Worm (Caenorhabditis elegans): ENCODE results near the gene B0034.4.
"Not testable (repeated sequence)": the region's sequence is repeated elsewhere in the genome, so short reads cannot be mapped to it uniquely, and the experiment has no call there.

Gene B0034.4

DNA sequence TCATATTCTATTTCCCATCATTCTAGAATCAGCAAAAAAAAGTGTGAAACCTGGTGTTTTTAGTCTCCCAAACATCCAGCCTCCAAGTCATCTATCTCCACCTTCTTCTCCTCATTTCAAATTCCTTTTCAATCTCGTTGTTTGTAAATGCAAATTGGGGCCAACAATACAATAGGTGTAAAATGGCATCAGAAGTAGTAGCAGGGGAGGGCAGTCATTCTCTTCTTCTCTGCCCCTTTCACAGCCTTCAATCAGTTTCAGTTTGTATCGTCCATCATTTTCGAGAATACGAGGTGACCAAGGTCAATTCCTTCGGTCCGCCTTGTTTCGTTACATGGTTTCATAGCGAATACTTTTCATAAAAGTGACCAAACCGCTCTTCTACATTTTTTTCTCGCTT, at the start of gene B0034.4:
Gene B0034.4, minus strand, starts transcription at position 229 of the 400 bp plus-strand sequence.
- TF ChIP-seq unc-62 (GFP tag; optimal IDR thresholded peaks at IDR 0.05), result no peak

DNA sequence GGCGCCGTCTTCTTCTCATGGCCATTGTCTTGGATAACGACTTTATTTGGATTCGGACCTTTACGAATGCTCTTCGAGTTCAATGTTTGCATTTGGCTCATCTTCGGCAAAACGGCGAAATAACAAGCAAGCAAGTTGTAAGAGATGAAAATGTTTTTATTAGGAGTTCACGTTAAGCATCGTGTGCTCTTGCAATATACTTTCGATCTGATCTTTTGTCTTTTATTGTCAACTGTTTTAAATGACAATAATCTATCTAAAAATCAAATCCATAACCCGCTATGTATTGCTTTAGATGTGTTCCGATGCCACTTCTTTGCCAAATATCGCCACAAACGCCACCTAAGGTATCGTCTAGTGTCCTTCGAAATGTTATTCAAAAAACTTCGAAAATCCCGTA, 47.1 kb upstream of the B0034.4 start, which contains the start of gene ZK84.5:
Gene ZK84.5, minus strand, starts transcription at position 101 of the 400 bp plus-strand sequence.
- no peak for TF ChIP-seq unc-62 (GFP tag; optimal IDR thresholded peaks at IDR 0.05)

DNA sequence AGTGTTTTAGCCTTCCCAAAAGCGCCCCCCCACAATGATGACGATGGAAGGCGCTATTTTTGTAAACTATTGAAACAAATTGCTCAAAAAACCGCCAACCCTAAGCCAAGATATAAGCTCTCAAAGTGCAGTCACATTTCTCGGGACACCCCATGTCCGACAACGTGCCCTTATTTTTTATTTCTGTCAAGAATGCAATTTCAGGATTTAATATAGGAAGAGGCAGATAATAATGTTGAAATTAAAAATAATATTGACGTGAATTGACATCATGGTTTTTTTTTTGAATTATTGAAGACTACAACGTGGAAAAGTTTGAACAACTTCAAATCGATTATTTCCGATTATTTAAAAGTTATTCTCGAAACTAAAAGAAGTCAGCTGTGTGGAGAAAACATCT, 44.7 kb upstream of the B0034.4 start, which contains the start of gene ZK84.2:
Gene ZK84.2, plus strand, starts transcription at position 301 of the 400 bp plus-strand sequence.
- TF ChIP-seq unc-62 (GFP tag; optimal IDR thresholded peaks at IDR 0.05), result not testable (repeated sequence)

DNA sequence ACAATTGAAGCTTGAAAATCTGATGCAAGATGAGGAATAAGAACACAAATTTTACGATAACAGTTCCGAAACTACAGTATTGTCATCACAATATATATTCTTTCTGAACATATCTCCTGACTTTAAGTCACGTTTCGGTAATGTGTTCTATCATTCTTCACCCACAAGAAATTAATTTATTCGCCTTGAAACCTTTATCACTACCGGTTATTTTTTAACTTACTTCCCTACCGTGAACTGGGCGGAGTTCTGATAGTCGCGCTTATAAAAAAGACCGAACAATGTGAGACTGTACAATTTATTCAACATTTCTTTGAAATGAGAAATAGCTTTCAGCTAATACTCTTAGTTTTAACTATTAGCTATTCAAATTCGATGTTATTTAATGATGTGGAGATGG, 41.2 kb upstream of the B0034.4 start, which contains the start of gene ins-20:
Gene ins-20, plus strand, starts transcription at position 301 of the 400 bp plus-strand sequence.
- TF ChIP-seq unc-62 (GFP tag; optimal IDR thresholded peaks at IDR 0.05), result no peak

DNA sequence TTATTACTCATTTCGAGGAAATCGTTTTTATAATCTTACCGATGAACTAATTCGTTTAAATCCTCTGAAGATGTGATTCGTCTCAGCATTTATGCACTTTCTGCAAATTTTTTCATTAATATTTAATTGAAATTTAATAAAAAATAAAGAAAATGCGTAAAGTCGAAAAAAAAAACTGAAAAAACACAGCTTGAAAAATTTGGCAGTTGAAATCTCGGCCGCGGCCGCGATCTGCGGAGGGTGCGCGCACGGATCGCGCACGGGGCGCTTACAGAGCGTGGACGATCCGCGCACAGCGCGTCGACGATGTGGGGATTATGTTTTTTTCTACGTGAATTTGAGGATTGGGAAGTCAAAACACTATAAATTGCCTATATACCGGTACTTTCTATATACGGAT, 39.6 kb upstream of the B0034.4 start, which contains the start of gene ZK84.4:
Gene ZK84.4, minus strand, starts transcription at position 101 of the 400 bp plus-strand sequence.
- TF ChIP-seq unc-62 (GFP tag; optimal IDR thresholded peaks at IDR 0.05), result not testable (repeated sequence)

DNA sequence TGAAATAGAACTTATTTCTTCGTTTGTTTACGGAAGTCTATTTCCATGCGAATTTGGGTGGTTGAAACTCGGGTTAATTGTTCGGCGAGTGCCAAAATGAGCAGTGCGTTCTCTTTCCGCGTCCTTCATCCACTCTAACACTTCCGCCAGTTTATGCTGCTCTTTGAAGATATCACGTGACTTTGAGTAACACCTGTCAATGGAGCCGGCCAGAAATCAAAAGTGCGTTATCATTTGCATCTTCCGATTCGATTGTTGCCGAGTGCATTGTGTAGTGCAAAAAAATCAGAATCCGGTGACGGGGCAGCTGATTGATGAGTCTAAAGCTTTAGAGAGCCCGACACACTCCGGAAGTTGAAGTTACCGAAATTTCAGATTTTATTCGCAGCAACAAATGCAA, 31.7 kb upstream of the B0034.4 start:
- no peak for TF ChIP-seq unc-62 (GFP tag; optimal IDR thresholded peaks at IDR 0.05)

DNA sequence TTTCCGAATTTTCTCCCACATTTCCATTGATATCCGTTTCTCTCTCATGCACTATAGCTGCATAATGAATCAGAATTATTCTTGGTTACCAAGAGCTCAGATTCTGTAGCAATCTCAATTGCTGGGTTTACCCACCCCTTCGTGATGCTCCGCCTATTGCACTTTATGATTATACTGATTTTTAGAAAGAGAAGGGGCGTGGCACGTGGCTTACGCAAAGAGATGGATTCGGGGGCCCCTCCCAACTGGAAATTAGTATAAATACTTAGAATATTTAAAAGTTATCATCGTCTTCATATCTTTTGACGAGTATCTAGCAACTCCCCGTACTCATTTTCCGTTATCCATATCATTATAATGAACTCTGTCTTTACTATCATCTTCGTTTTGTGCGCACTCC, 30.8 kb upstream of the B0034.4 start, which contains the start of gene ins-6:
Gene ins-6, plus strand, starts transcription at position 301 of the 400 bp plus-strand sequence.
- no peak for TF ChIP-seq unc-62 (GFP tag; optimal IDR thresholded peaks at IDR 0.05)

DNA sequence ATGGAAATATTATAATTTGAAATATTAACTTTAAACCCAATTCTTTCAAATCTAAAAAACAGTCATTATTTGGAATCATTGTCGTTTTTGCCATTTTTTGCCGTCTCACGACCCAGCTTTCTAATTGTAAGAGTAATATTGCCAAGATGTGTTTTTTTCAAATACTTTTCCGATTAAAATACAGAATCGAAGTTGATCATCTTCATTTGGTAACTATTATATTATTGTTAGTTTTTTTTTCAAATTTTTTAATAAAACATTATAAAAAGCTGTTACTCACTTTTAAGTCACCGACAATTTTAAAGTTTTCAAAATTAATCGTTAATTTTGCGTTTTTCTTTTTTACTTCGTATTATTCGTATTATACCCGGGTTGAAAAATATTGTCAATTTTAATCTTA, 27.9 kb upstream of the B0034.4 start, which contains the start of gene ins-5:
Gene ins-5, plus strand, starts transcription at position 301 of the 400 bp plus-strand sequence.
- TF ChIP-seq unc-62 (GFP tag; optimal IDR thresholded peaks at IDR 0.05), result no peak

DNA sequence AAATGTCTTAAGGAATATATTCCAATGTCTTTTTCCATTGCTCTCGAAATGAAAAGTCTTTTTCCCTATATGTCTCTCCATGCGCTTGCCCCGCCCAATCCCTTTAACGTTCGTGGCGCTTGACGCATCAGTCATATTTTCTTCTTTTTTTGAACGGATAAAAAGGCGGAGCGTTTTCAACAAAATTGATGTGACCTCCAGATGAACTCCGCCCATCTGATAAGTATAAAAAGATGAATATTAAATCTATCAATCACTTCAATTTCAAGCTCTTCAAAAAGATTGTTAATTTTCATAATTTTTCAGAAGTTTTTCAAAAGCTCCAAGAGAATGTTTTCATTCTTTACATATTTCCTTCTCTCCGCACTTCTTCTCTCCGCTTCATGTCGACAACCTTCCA, 26.7 kb upstream of the B0034.4 start, which contains the start of gene ins-4:
Gene ins-4, plus strand, starts transcription at position 301 of the 400 bp plus-strand sequence.
- no peak for TF ChIP-seq unc-62 (GFP tag; optimal IDR thresholded peaks at IDR 0.05)

DNA sequence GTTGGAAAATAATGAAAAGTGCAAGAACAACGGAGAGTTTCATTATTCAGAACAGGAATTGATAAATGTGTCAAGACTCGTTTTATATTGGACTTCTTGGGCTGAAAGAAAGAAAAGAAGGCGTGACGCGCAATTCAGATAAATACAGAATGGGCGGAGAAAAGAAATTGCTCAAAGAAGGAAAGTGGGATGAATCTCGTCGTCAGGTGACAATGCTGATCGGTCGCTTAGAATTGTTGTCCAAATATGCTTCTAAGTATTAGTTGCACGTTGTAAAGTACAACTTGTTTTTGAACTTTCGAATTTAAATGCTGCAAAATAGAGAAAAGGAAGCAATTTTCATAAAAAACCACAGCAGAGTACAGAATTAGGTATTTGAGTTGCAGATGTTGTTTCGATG, 21.3 kb upstream of the B0034.4 start, which contains the start of gene ins-3:
Gene ins-3, minus strand, starts transcription at position 101 of the 400 bp plus-strand sequence.
- TF ChIP-seq unc-62 (GFP tag; optimal IDR thresholded peaks at IDR 0.05), result no peak

DNA sequence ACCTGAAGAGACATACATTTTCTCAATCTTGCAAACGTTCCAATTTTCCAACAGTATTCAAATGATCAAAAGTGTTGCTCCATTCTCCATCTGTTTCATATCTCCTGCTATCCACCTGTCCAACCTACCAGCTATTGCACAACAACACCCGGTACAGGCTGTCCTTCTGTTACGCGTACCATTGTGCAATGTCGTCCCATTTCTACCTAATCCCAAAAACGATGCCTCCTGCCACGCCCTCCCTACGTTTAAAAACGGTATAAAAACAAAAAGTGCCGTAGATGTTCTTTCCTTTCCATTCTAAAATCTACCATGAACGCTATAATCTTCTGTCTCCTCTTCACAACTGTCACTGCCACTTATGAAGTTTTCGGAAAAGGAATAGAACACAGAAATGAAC, 18.9 kb upstream of the B0034.4 start, which contains the start of gene ins-2:
Gene ins-2, plus strand, starts transcription at position 301 of the 400 bp plus-strand sequence.
- no peak for TF ChIP-seq unc-62 (GFP tag; optimal IDR thresholded peaks at IDR 0.05)

DNA sequence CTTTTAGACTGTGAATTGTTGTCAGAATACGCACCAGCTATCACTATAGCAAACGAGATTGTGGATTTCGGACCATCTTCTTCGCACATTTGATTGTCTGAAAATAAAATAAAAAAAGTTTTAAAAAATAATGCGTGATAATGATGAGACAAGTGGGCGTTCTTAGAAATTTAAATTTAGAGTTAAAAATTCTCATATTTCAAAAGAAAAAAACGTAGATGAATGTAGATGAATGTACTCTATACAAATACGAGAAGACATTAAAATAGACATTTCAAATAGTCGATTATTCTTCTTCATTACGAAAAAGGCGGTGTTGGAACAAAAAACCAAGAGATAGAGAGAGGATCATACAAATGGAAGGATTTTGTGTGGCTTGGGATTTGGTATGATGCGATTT, 5.5 kb upstream of the B0034.4 start, which contains the start of gene B0034.5:
Gene B0034.5, minus strand, starts transcription at position 101 of the 400 bp plus-strand sequence.
- no peak for TF ChIP-seq unc-62 (GFP tag; optimal IDR thresholded peaks at IDR 0.05)

DNA sequence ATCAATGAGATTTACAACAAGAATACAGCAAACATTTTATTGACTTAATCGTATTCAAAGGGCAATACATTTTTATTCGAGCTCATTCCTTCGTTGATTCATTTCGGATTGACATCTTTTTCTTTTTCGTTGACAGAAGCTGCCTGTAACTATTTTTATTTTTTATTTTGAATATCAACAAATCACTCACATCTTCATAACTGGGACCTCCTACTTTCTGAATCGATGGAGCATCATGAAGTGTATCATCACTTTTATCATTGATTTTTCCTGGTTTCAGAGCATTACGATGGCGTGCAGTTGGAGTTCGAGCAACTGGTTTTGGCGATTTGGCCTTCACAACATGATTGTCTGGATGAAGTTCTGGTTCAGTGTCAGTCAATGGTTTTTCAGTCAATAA, 1.3 kb downstream of the B0034.4 start, which contains the start of gene B0034.1:
Gene B0034.1, plus strand, starts transcription at position 301 of the 400 bp plus-strand sequence.
- no peak for TF ChIP-seq unc-62 (GFP tag; optimal IDR thresholded peaks at IDR 0.05)

DNA sequence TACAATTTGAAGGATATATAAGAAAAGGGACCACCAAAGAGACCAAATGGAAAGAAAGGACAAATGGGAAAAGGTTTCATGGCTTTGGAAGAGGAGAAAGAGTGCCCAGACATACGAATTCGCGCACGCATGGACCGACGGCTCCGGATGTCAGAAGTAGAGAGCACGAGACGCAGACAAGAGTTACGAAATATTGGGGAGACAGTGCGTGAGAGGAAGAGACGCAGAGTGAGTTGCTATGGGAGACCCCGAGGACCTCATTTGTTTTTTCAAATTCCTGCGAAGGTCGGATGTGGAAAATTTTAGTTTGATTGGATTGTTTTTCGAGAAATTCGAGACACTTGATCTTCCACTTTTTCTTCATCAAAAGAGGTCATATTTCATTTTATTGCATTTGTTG, 2.7 kb downstream of the B0034.4 start:
- no peak for TF ChIP-seq unc-62 (GFP tag; optimal IDR thresholded peaks at IDR 0.05)

DNA sequence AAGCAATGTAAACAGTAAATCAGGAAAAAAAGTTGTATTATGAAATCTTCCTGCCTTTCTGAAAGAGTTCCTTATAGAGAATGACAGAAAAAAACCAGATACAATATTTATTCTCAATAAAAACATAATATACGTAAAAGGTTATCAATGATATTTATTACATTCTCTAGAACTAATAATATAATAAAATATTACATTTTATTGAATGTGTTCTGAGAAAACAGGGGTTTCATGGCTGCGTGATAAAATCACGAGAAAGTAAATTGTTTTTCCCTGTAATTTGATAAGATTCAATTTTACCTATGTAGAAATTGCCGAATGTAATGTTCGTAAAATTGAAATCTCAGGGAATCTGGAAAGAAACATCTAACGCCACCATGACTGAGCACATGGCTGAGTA, 4.4 kb downstream of the B0034.4 start:
- no peak for TF ChIP-seq unc-62 (GFP tag; optimal IDR thresholded peaks at IDR 0.05)

DNA sequence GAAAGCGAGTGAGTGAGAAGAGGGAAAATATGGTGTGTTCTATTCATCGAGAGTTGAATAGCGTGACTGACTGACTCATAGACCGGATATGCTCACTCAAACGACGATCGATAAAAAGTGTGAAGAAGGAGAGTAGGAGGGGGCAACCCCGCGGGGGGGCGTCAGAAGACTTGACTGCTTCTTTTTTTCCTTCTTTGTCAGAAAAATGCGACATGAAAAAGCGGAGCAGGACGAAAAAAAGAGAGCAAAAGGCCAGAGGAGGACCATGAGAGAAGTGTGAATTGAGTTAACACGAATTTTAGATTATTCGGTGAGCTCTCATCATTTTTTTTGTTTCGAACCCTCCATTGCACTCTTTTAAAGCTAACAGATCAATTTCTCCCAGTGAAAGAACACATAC, 7.0 kb downstream of the B0034.4 start:
- no peak for TF ChIP-seq unc-62 (GFP tag; optimal IDR thresholded peaks at IDR 0.05)

DNA sequence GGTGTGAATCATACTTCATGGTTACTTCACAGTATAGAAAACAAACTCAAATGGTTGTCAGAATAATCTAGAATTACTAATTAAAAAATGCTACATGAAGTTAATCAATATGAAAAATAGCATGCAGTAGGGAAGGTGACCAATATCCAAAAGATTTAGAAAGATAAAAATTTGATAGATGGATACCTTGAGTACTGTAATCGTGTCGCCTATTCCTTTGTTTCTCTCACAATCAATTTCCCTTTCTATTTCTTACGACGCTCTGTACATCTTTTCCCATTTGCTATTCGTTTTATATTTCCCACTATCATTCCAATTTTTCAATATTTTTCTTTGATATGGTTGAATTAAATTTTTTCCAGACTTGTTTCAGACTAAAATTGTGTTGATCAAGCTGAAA, 8.0 kb downstream of the B0034.4 start, which contains the start of gene B0034.7:
Gene B0034.7, plus strand, starts transcription at position 301 of the 400 bp plus-strand sequence.
- no peak for TF ChIP-seq unc-62 (GFP tag; optimal IDR thresholded peaks at IDR 0.05)

All from whole organism, dauer.